Worm (Caenorhabditis elegans) whole organism, L4 larva: ENCODE measurements around the gene pgp-14.

ENCODE experiments used
- D1046.2 ChIP-seq: fragments of 200-800 bp; sonication (Bioruptor generic); IDR thresholded peaks from 2 replicates; pipeline ENCODE4 v1.3.6; 2022; ENCODE audit warnings: missing genetic modification characterization, missing compliant biosample characterization
- F26F4.8 ChIP-seq: fragments of 200-800 bp; sonication (Bioruptor generic); conservative IDR thresholded peaks from 2 replicates; pipeline ENCODE4 v1.3.6; 2022; ENCODE audit warnings: missing genetic modification characterization, missing compliant biosample characterization
- F49E8.2 ChIP-seq: sonication (generic microtip); optimal IDR thresholded peaks from 2 replicates; lab custom pipeline; 2016; ENCODE audit warnings: missing compliant biosample characterization, mild to moderate bottlenecking, missing genetic modification characterization, borderline replicate concordance
- Y105C5A.15 ChIP-seq: fragments of 200-800 bp; sonication (Bioruptor generic); IDR thresholded peaks from 2 replicates; pipeline ENCODE4 v1.3.6; 2022; ENCODE audit warnings: missing genetic modification characterization, missing compliant biosample characterization
- Y5F2A.4 ChIP-seq: fragments of 200-800 bp; sonication (Bioruptor generic); optimal IDR thresholded peaks from 2 replicates; lab custom pipeline; 2018; ENCODE audit warnings: mild to moderate bottlenecking, missing genetic modification characterization, missing compliant biosample characterization
- Y75B8A.6 ChIP-seq: fragments of 200-800 bp; sonication (Bioruptor generic); IDR thresholded peaks from 2 replicates; pipeline ENCODE4 v1.3.6; 2022; ENCODE audit warnings: missing genetic modification reagents, missing genetic modification characterization, missing compliant biosample characterization
- ZK546.5 ChIP-seq, 2 experiments: sonication (generic microtip); optimal IDR thresholded peaks; 2 replicates each; lab custom pipeline; 2017; ENCODE audit warnings: missing biosample characterization in 2 of 2, missing genetic modification characterization in 2 of 2
- aha-1 ChIP-seq: fragments of 150-350 bp; peaks from one replicate; lab custom pipeline; 2014; ENCODE audit warnings: missing biosample characterization, missing genetic modification characterization
- aly-2 ChIP-seq: sonication (generic microtip); optimal IDR thresholded peaks from 2 replicates; lab custom pipeline; 2018; ENCODE audit warnings: missing biosample characterization, missing genetic modification characterization
- ceh-28 ChIP-seq: fragments of 150-350 bp; optimal IDR thresholded peaks from 2 replicates; lab custom pipeline; 2014; ENCODE audit warnings: missing biosample characterization, missing genetic modification reagents, missing genetic modification characterization
- ceh-44 ChIP-seq: fragments of 200-800 bp; sonication (Bioruptor generic); IDR thresholded peaks from 2 replicates; pipeline ENCODE4 v1.3.6; 2022; ENCODE audit warnings: missing genetic modification reagents, missing genetic modification characterization, missing compliant biosample characterization
- ceh-62 ChIP-seq: sonication (generic microtip); optimal IDR thresholded peaks from 2 replicates; lab custom pipeline; 2017; ENCODE audit warnings: missing biosample characterization, missing genetic modification characterization
- ceh-82 ChIP-seq: sonication (generic microtip); optimal IDR thresholded peaks from 2 replicates; lab custom pipeline; 2017; ENCODE audit warnings: missing biosample characterization, missing genetic modification characterization
- cey-2 ChIP-seq: sonication (generic microtip); optimal IDR thresholded peaks from 3 replicates; lab custom pipeline; 2017; ENCODE audit warnings: missing genetic modification characterization, mild to moderate bottlenecking, missing compliant biosample characterization, antibody characterized with exemption, borderline replicate concordance; ENCODE audit not compliant: insufficient read depth
- daf-16 ChIP-seq, 3 experiments: sonication (generic microtip); optimal IDR thresholded peaks; 2 replicates each; lab custom pipeline; 2016 to 2017; ENCODE audit warnings: missing genetic modification characterization in 3 of 3, missing genetic modification reagents in 3 of 3, mild to moderate bottlenecking in 2 of 3, missing compliant biosample characterization in 2 of 3, missing biosample characterization in 1 of 3, moderate library complexity in 1 of 3
- dmd-6 ChIP-seq: fragments of 200-800 bp; sonication (Bioruptor generic); IDR thresholded peaks from 2 replicates; pipeline ENCODE4 v1.3.6; 2022; ENCODE audit warnings: missing genetic modification reagents, missing genetic modification characterization, missing compliant biosample characterization
- dmd-8 ChIP-seq: fragments of 200-800 bp; sonication (Bioruptor generic); IDR thresholded peaks from 2 replicates; pipeline ENCODE4 v1.3.6; 2022; ENCODE audit warnings: missing genetic modification characterization, missing compliant biosample characterization
- dmd-9 ChIP-seq: fragments of 200-800 bp; sonication (Bioruptor generic); IDR thresholded peaks from 2 replicates; pipeline ENCODE4 v1.3.6; 2022; ENCODE audit warnings: missing genetic modification reagents, missing genetic modification characterization, missing compliant biosample characterization
- dve-1 ChIP-seq: sonication (generic microtip); optimal IDR thresholded peaks from 2 replicates; lab custom pipeline; 2017; ENCODE audit warnings: antibody characterized with exemption, mild to moderate bottlenecking, missing genetic modification characterization, missing compliant biosample characterization; ENCODE audit not compliant: insufficient read depth
- fkh-10 ChIP-seq: fragments of 150-350 bp; optimal IDR thresholded peaks from 2 replicates; lab custom pipeline; 2014; ENCODE audit warnings: missing biosample characterization, missing genetic modification reagents, missing genetic modification characterization
- hlh-11 ChIP-seq: fragments of 200-800 bp; sonication (Bioruptor generic); optimal IDR thresholded peaks from 2 replicates; lab custom pipeline; 2018; ENCODE audit warnings: mild to moderate bottlenecking, missing genetic modification characterization, missing compliant biosample characterization
- hmg-1.1 ChIP-seq: fragments of 200-800 bp; sonication (Bioruptor generic); IDR thresholded peaks from 2 replicates; pipeline ENCODE4 v1.3.6; 2022; ENCODE audit warnings: missing genetic modification reagents, missing genetic modification characterization, missing compliant biosample characterization
- lin-1 ChIP-seq: fragments of 200-800 bp; sonication (Bioruptor generic); IDR thresholded peaks from 2 replicates; pipeline ENCODE4 v1.3.6; 2022; ENCODE audit warnings: missing genetic modification reagents, missing genetic modification characterization, missing compliant biosample characterization
- lsy-2 ChIP-seq, 2 experiments: fragments of 150-350 bp in 1 of 2; sonication (generic microtip) in 1 of 2; optimal IDR thresholded peaks; 2 replicates each; lab custom pipeline; 2014 to 2017; ENCODE audit warnings: missing biosample characterization in 2 of 2, missing genetic modification characterization in 2 of 2
- madf-5 ChIP-seq, 2 experiments: fragments of 200-800 bp; sonication (Bioruptor generic); IDR thresholded peaks; 2 replicates each; pipeline ENCODE4 v1.3.6; 2022; ENCODE audit warnings: missing compliant biosample characterization in 2 of 2, missing genetic modification characterization in 2 of 2
- madf-9 ChIP-seq: fragments of 200-800 bp; sonication (Bioruptor generic); conservative IDR thresholded peaks from 2 replicates; pipeline ENCODE4 v1.3.6; 2022; ENCODE audit warnings: missing genetic modification reagents, missing genetic modification characterization, missing compliant biosample characterization
- mdl-1 ChIP-seq, 2 experiments: fragments of 150-350 bp in 1 of 2; sonication (generic microtip) in 1 of 2; optimal IDR thresholded peaks; 2 replicates each; lab custom pipeline; 2014 to 2017; ENCODE audit warnings: missing biosample characterization in 2 of 2, missing genetic modification characterization in 2 of 2
- mdt-29 ChIP-seq: fragments of 200-800 bp; sonication (Bioruptor generic); IDR thresholded peaks from 2 replicates; pipeline ENCODE4 v1.3.6; 2022; ENCODE audit warnings: missing genetic modification reagents, missing genetic modification characterization, missing compliant biosample characterization
- mes-2 ChIP-seq: sonication (generic microtip); optimal IDR thresholded peaks from 2 replicates; lab custom pipeline; 2016; ENCODE audit warnings: missing genotype, mild to moderate bottlenecking, missing genetic modification characterization, missing compliant biosample characterization; ENCODE audit not compliant: poor library complexity, severe bottlenecking
- mxl-2 ChIP-seq: fragments of 200-800 bp; sonication (Bioruptor generic); conservative IDR thresholded peaks from 2 replicates; pipeline ENCODE4 v1.3.6; 2022; ENCODE audit warnings: missing genetic modification reagents, missing genetic modification characterization, missing compliant biosample characterization
- nhr-111 ChIP-seq: fragments of 200-800 bp; sonication (Bioruptor generic); optimal IDR thresholded peaks from 2 replicates; lab custom pipeline; 2018; ENCODE audit warnings: mild to moderate bottlenecking, missing genetic modification characterization, missing compliant biosample characterization
- nhr-237 ChIP-seq: sonication (generic microtip); optimal IDR thresholded peaks from 2 replicates; lab custom pipeline; 2017; ENCODE audit warnings: missing biosample characterization, missing genetic modification characterization
- nhr-25 ChIP-seq: sonication (generic microtip); optimal IDR thresholded peaks from 2 replicates; lab custom pipeline; 2017; ENCODE audit warnings: missing genetic modification characterization, mild to moderate bottlenecking, missing compliant biosample characterization, antibody characterized with exemption, moderate library complexity, borderline replicate concordance; ENCODE audit not compliant: insufficient read depth
- nhr-28 ChIP-seq: fragments of 150-350 bp; optimal IDR thresholded peaks from 2 replicates; lab custom pipeline; 2014; ENCODE audit warnings: missing biosample characterization, missing genetic modification characterization
- nhr-48 ChIP-seq: sonication (generic microtip); optimal IDR thresholded peaks from 2 replicates; lab custom pipeline; 2016; ENCODE audit warnings: mild to moderate bottlenecking, missing genetic modification characterization, missing compliant biosample characterization
- nhr-6 ChIP-seq: fragments of 150-350 bp; optimal IDR thresholded peaks from 2 replicates; lab custom pipeline; 2014; ENCODE audit warnings: missing biosample characterization, missing genetic modification characterization
- php-3 ChIP-seq: fragments of 200-800 bp; sonication (Bioruptor generic); IDR thresholded peaks from 2 replicates; pipeline ENCODE4 v1.3.6; 2022; ENCODE audit warnings: missing genetic modification reagents, missing genetic modification characterization, missing compliant biosample characterization
- pqm-1 ChIP-seq: sonication (generic microtip); optimal IDR thresholded peaks from 2 replicates; lab custom pipeline; 2017; ENCODE audit warnings: missing biosample characterization, missing genetic modification characterization
- rbr-2 ChIP-seq: sonication (generic microtip); optimal IDR thresholded peaks from 2 replicates; lab custom pipeline; 2016; ENCODE audit warnings: missing genotype, missing genetic modification characterization, missing compliant biosample characterization
- saeg-2 ChIP-seq: fragments of 200-800 bp; sonication (Bioruptor generic); IDR thresholded peaks from 2 replicates; pipeline ENCODE4 v1.3.6; 2022; ENCODE audit warnings: missing genetic modification reagents, missing genetic modification characterization, missing compliant biosample characterization
- set-16 ChIP-seq: fragments of 200-800 bp; sonication (Bioruptor generic); IDR thresholded peaks from 2 replicates; pipeline ENCODE4 v1.3.6; 2022; ENCODE audit warnings: missing genetic modification reagents, missing genetic modification characterization, missing compliant biosample characterization
- snpc-1.2 ChIP-seq: fragments of 200-800 bp; sonication (Bioruptor generic); IDR thresholded peaks from 2 replicates; pipeline ENCODE4 v1.3.6; 2022; ENCODE audit warnings: missing genetic modification reagents, missing genetic modification characterization, missing compliant biosample characterization
- spr-1 ChIP-seq: sonication (generic microtip); optimal IDR thresholded peaks from 2 replicates; lab custom pipeline; 2016; ENCODE audit warnings: mild to moderate bottlenecking, missing genetic modification characterization, missing compliant biosample characterization
- tag-97 ChIP-seq: fragments of 200-800 bp; sonication (Bioruptor generic); IDR thresholded peaks from 2 replicates; pipeline ENCODE4 v1.3.6; 2022; ENCODE audit warnings: missing genetic modification characterization, missing compliant biosample characterization
- unc-130 ChIP-seq: sonication (generic microtip); optimal IDR thresholded peaks from 2 replicates; lab custom pipeline; 2016; ENCODE audit warnings: missing genetic modification reagents, missing genetic modification characterization, missing compliant biosample characterization
- unc-39 ChIP-seq: sonication (generic microtip); optimal IDR thresholded peaks from 2 replicates; lab custom pipeline; 2017; ENCODE audit warnings: missing biosample characterization, missing genetic modification characterization
- vab-7 ChIP-seq: fragments of 200-800 bp; sonication (Bioruptor generic); IDR thresholded peaks from 2 replicates; pipeline ENCODE4 v1.3.6; 2022; ENCODE audit warnings: missing genetic modification reagents, missing genetic modification characterization, missing compliant biosample characterization
- zfp-3 ChIP-seq: fragments of 200-800 bp; sonication (Bioruptor generic); conservative IDR thresholded peaks from 2 replicates; pipeline ENCODE4 v1.3.6; 2022; ENCODE audit warnings: missing genetic modification reagents, missing genetic modification characterization, missing compliant biosample characterization
- zip-11 ChIP-seq: fragments of 200-800 bp; sonication (Bioruptor generic); IDR thresholded peaks from 2 replicates; pipeline ENCODE4 v1.3.6; 2022; ENCODE audit warnings: missing genetic modification characterization, missing compliant biosample characterization
- zip-2 ChIP-seq: fragments of 150-350 bp; optimal IDR thresholded peaks from 2 replicates; lab custom pipeline; 2014; ENCODE audit warnings: missing biosample characterization, missing genetic modification characterization
- ztf-7 ChIP-seq: fragments of 150-350 bp; optimal IDR thresholded peaks from 2 replicates; lab custom pipeline; 2014; ENCODE audit warnings: missing biosample characterization, missing genetic modification characterization

pgp-14 gene

DNA sequence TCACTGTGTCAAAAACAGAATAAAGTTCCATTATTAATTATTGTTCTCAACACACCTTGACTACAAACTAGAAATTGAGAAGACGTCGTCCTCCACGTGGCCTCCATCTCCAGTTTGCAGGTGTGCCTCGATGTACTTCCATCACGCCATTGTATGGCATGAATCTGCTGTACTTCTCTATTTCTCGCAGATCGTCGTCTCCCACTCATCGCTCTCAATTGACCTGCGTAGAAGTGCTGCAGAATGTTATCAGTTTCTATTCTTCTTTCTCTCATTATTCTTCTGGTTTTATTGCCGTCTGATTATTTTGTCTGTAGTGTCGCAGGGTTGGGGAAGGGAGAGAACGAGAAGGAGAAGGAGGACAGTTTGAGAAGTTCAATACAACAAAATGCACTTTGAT, 10.3 kb upstream of the pgp-14 start:
- TF ChIP-seq daf-16 (GFP tag; optimal IDR thresholded peaks at IDR 0.05; lab: Kevin White, UChicago) (no peak), daf-16 (tag; optimal IDR thresholded peaks at IDR 0.05; lab: Kevin White, UChicago) (peak; percentile 49), snpc-1.2 (no peak), dmd-9 (GFP tag; lab: Robert Waterston, UW) (no peak), ztf-7 (tag; lab: Kevin White, UChicago) (no peak), nhr-237 (no peak), unc-39 (tag; lab: Kevin White, UChicago) (no peak), F26F4.8 (no peak), tag-97 (GFP tag; lab: Robert Waterston, UW) (no peak), saeg-2 (GFP tag; lab: Robert Waterston, UW) (no peak), mdl-1 (tag; optimal IDR thresholded peaks at IDR 0.05; lab: Kevin White, UChicago) (peak; percentile 70 to 96), zip-2 (tag; lab: Kevin White, UChicago) (no peak), dmd-8 (GFP tag; lab: Robert Waterston, UW) (no peak), aha-1 (peak; percentile 69), dmd-6 (GFP tag; lab: Robert Waterston, UW) (peak; percentile 95), dve-1 (tag; lab: Kevin White, UChicago) (peak; percentile 88), lsy-2 (tag; optimal IDR thresholded peaks at IDR 0.05; lab: Kevin White, UChicago) (no peak), aly-2 (tag; lab: Kevin White, UChicago) (no peak), madf-9 (GFP tag; lab: Robert Waterston, UW) (no peak), ceh-44 (GFP tag; lab: Robert Waterston, UW) (no peak), cey-2 (tag; lab: Kevin White, UChicago) (peak; percentile 68), fkh-10 (GFP tag; lab: Kevin White, UChicago) (no peak), hlh-11 (tag; lab: Kevin White, UChicago) (peak; percentile 91), nhr-6 (peak; percentile 31), set-16 (no peak), nhr-111 (GFP tag; lab: Kevin White, UChicago) (no peak), Y105C5A.15 (no peak), nhr-48 (tag; lab: Kevin White, UChicago) (peak; percentile 79), rbr-2 (tag; lab: Kevin White, UChicago) (no peak), hmg-1.1 (GFP tag; lab: Robert Waterston, UW) (no peak), spr-1 (tag; lab: Kevin White, UChicago) (no peak), unc-130 (no peak), mxl-2 (GFP tag; lab: Robert Waterston, UW) (0 out of 2 replicates have a peak, but pooled peaks have one; percentile 20), Y75B8A.6 (GFP tag; lab: Robert Waterston, UW) (no peak), D1046.2 (GFP tag; lab: Robert Waterston, UW) (no peak), Y5F2A.4 (GFP tag; lab: Kevin White, UChicago) (no peak), madf-5 (GFP tag; IDR thresholded peaks at IDR 0.05; lab: Robert Waterston, UW) (0 out of 4 replicates have a peak, but pooled peaks of 1 of the 2 experiments have one; percentile 21), nhr-28 (tag; lab: Kevin White, UChicago) (peak; percentile 99), ceh-82 (no peak), ZK546.5 (tag; optimal IDR thresholded peaks at IDR 0.05; lab: Kevin White, UChicago) (no peak), mes-2 (tag; lab: Kevin White, UChicago) (peak; percentile 27), ceh-62 (tag; lab: Kevin White, UChicago) (no peak), zfp-3 (GFP tag; lab: Robert Waterston, UW) (no peak), mdt-29 (GFP tag; lab: Robert Waterston, UW) (peak; percentile 77; the same call in 1 of the 2 replicates), zip-11 (GFP tag; lab: Robert Waterston, UW) (no peak), php-3 (GFP tag; lab: Robert Waterston, UW) (peak; percentile 84), pqm-1 (peak; percentile 74), F49E8.2 (tag; lab: Kevin White, UChicago) (no peak), vab-7 (GFP tag; lab: Robert Waterston, UW) (no peak), ceh-28 (tag; lab: Kevin White, UChicago) (no peak), nhr-25 (tag; lab: Kevin White, UChicago) (peak; percentile 65), lin-1 (GFP tag; lab: Robert Waterston, UW) (0 out of 2 replicates have a peak, but pooled peaks have one; percentile 17)
